Worm (Caenorhabditis elegans) whole organism, L4/young adult: ENCODE data around the gene C44H4.4.

ENCODE experiments used
- W03F9.2 ChIP-seq: fragments of 150-350 bp; optimal IDR thresholded peaks from 2 replicates; lab custom pipeline; 2014; ENCODE audit warnings: missing biosample characterization, missing genetic modification characterization
- dao-5 ChIP-seq: sonication (generic microtip); optimal IDR thresholded peaks from 2 replicates; lab custom pipeline; 2016; ENCODE audit warnings: missing genotype, missing genetic modification characterization, moderate library complexity, missing compliant biosample characterization
- him-1 ChIP-seq: sonication (generic microtip); optimal IDR thresholded peaks from 2 replicates; lab custom pipeline; 2016; ENCODE audit warnings: missing genotype, missing genetic modification reagents, missing genetic modification characterization, missing compliant biosample characterization

- TF ChIP-seq W03F9.2 (no peak), him-1 (tag; lab: Kevin White, UChicago) (peak; percentile 5), dao-5 (tag; lab: Kevin White, UChicago) (no peak)
Measured at ce11 chrX:14633679-14634078, 44.8 kb upstream of the C44H4.4 start.
